Worm (Caenorhabditis elegans) whole organism, L1 larva: ENCODE measurements around the gene M02D8.3.

ENCODE experiments used
- C34B4.2 ChIP-seq: sonication (generic microtip); optimal IDR thresholded peaks from 2 replicates; lab custom pipeline; 2017; ENCODE audit warnings: mild to moderate bottlenecking, missing genetic modification characterization, missing compliant biosample characterization
- alr-1 ChIP-seq: fragments of 200-800 bp; sonication (Bioruptor generic); optimal IDR thresholded peaks from 2 replicates; lab custom pipeline; 2018; ENCODE audit warnings: borderline replicate concordance, mild to moderate bottlenecking, missing genetic modification characterization, missing compliant biosample characterization
- blmp-1 ChIP-seq: fragments of 150-350 bp; optimal IDR thresholded peaks from 2 replicates; lab custom pipeline; 2014; ENCODE audit warnings: missing biosample characterization, missing genetic modification characterization
- ceh-8 ChIP-seq: fragments of 200-800 bp; sonication (Bioruptor generic); optimal IDR thresholded peaks from 2 replicates; lab custom pipeline; 2018; ENCODE audit warnings: mild to moderate bottlenecking, missing genetic modification characterization, moderate library complexity, missing compliant biosample characterization
- dsc-1 ChIP-seq: sonication (generic microtip); optimal IDR thresholded peaks from 2 replicates; lab custom pipeline; 2016; ENCODE audit warnings: mild to moderate bottlenecking, missing genetic modification characterization, missing compliant biosample characterization
- efl-3 ChIP-seq: fragments of 200-800 bp; sonication (Bioruptor generic); optimal IDR thresholded peaks from 2 replicates; lab custom pipeline; 2018; ENCODE audit warnings: mild to moderate bottlenecking, missing genetic modification characterization, missing compliant biosample characterization
- egl-27 ChIP-seq, 2 experiments: fragments of 150-350 bp in 1 of 2; sonication (generic microtip); optimal IDR thresholded peaks; 3 replicates each; lab custom pipeline; 2017 to 2018; ENCODE audit warnings: missing biosample characterization in 2 of 2, missing genetic modification characterization in 2 of 2, missing genetic modification reagents in 2 of 2
- ets-5 ChIP-seq: fragments of 200-800 bp; sonication (Bioruptor generic); IDR thresholded peaks from 2 replicates; pipeline ENCODE4 v1.3.6; 2022; ENCODE audit warnings: missing genetic modification characterization, missing compliant biosample characterization
- fkh-10 ChIP-seq: sonication (generic microtip); optimal IDR thresholded peaks from 2 replicates; lab custom pipeline; 2017; ENCODE audit warnings: missing biosample characterization, missing genetic modification reagents, missing genetic modification characterization
- fkh-4 ChIP-seq: sonication (generic microtip); optimal IDR thresholded peaks from 2 replicates; lab custom pipeline; 2016; ENCODE audit warnings: missing compliant biosample characterization, missing genetic modification characterization, borderline replicate concordance
- fkh-8 ChIP-seq: sonication (generic microtip); optimal IDR thresholded peaks from 2 replicates; lab custom pipeline; 2016; ENCODE audit warnings: mild to moderate bottlenecking, missing genetic modification characterization, missing compliant biosample characterization
- hpl-2 ChIP-seq: fragments of 150-350 bp; optimal IDR thresholded peaks from 2 replicates; lab custom pipeline; 2014; ENCODE audit warnings: missing biosample characterization, missing genetic modification reagents, missing genetic modification characterization
- isw-1 ChIP-seq: fragments of 200-800 bp; sonication (Bioruptor generic); IDR thresholded peaks from 2 replicates; pipeline ENCODE4 v1.3.6; 2022; ENCODE audit warnings: missing genetic modification characterization, missing compliant biosample characterization
- jun-1 ChIP-seq: fragments of 150-350 bp; optimal IDR thresholded peaks from 2 replicates; lab custom pipeline; 2014; ENCODE audit warnings: missing biosample characterization, missing genetic modification reagents, missing genetic modification characterization
- lin-13 ChIP-seq: fragments of 150-350 bp; optimal IDR thresholded peaks from 2 replicates; lab custom pipeline; 2014; ENCODE audit warnings: missing biosample characterization, missing genetic modification reagents, missing genetic modification characterization
- lin-14 ChIP-seq: fragments of 200-800 bp; sonication (Bioruptor generic); optimal IDR thresholded peaks from 2 replicates; lab custom pipeline; 2018; ENCODE audit warnings: mild to moderate bottlenecking, missing genetic modification characterization, moderate library complexity, missing compliant biosample characterization
- mdl-1 ChIP-seq, 2 experiments: fragments of 150-350 bp; optimal IDR thresholded peaks; 2 replicates each; lab custom pipeline; 2014 to 2017; ENCODE audit warnings: missing biosample characterization in 2 of 2, missing genetic modification characterization in 2 of 2, inconsistent platforms in 1 of 2
- nhr-20 ChIP-seq: sonication (generic microtip); optimal IDR thresholded peaks from 2 replicates; lab custom pipeline; 2016; ENCODE audit warnings: mild to moderate bottlenecking, missing genetic modification characterization, missing compliant biosample characterization
- nhr-47 ChIP-seq: sonication (generic microtip); optimal IDR thresholded peaks from 2 replicates; lab custom pipeline; 2016; ENCODE audit warnings: mild to moderate bottlenecking, missing genetic modification characterization, moderate library complexity, missing compliant biosample characterization
- nhr-71 ChIP-seq: sonication (generic microtip); optimal IDR thresholded peaks from 2 replicates; lab custom pipeline; 2016; ENCODE audit warnings: mild to moderate bottlenecking, missing genetic modification characterization, moderate library complexity, missing compliant biosample characterization
- nhr-76 ChIP-seq: sonication (generic microtip); optimal IDR thresholded peaks from 2 replicates; lab custom pipeline; 2017; ENCODE audit warnings: missing biosample characterization, missing genetic modification characterization
- nhr-77 ChIP-seq: fragments of 150-350 bp; optimal IDR thresholded peaks from 2 replicates; lab custom pipeline; 2014; ENCODE audit warnings: missing biosample characterization, missing genetic modification characterization
- nhr-84 ChIP-seq: sonication (generic microtip); optimal IDR thresholded peaks from 2 replicates; lab custom pipeline; 2017; ENCODE audit warnings: missing biosample characterization, missing genetic modification characterization
- pag-3 ChIP-seq: sonication (generic microtip); optimal IDR thresholded peaks from 2 replicates; lab custom pipeline; 2017; ENCODE audit warnings: missing genetic modification characterization, mild to moderate bottlenecking, missing compliant biosample characterization, antibody characterized with exemption, borderline replicate concordance; ENCODE audit not compliant: insufficient read depth
- pax-3 ChIP-seq: fragments of 200-800 bp; sonication (Bioruptor generic); optimal IDR thresholded peaks from 2 replicates; lab custom pipeline; 2018; ENCODE audit warnings: mild to moderate bottlenecking, missing genetic modification characterization, moderate library complexity, missing compliant biosample characterization
- skn-1 ChIP-seq: fragments of 150-350 bp; optimal IDR thresholded peaks from 2 replicates; lab custom pipeline; 2014; ENCODE audit warnings: missing biosample characterization, missing genetic modification characterization
- sox-4 ChIP-seq: sonication (generic microtip); optimal IDR thresholded peaks from 2 replicates; lab custom pipeline; 2016; ENCODE audit warnings: missing genetic modification characterization, missing compliant biosample characterization
- tbx-2 ChIP-seq: sonication (generic microtip); optimal IDR thresholded peaks from 2 replicates; lab custom pipeline; 2016; ENCODE audit warnings: missing genetic modification characterization, missing compliant biosample characterization
- unc-130 ChIP-seq: fragments of 150-350 bp; optimal IDR thresholded peaks from 2 replicates; lab custom pipeline; 2017; ENCODE audit warnings: missing biosample characterization, missing genetic modification characterization, inconsistent platforms
- unc-30 ChIP-seq: sonication (generic microtip); optimal IDR thresholded peaks from 2 replicates; lab custom pipeline; 2017; ENCODE audit warnings: missing biosample characterization, missing genetic modification characterization
- unc-62 ChIP-seq: fragments of 150-350 bp; optimal IDR thresholded peaks from 2 replicates; lab custom pipeline; 2014; ENCODE audit warnings: missing biosample characterization, missing genetic modification reagents, missing genetic modification characterization
- unc-98 ChIP-seq: fragments of 200-800 bp; sonication (Bioruptor generic); IDR thresholded peaks from 2 replicates; pipeline ENCODE4 v1.3.6; 2022; ENCODE audit warnings: missing genetic modification characterization, missing compliant biosample characterization
- xbp-1 ChIP-seq: sonication (generic microtip); optimal IDR thresholded peaks from 2 replicates; lab custom pipeline; 2016; ENCODE audit warnings: missing genetic modification characterization, missing compliant biosample characterization
- zag-1 ChIP-seq: fragments of 150-350 bp; optimal IDR thresholded peaks from 2 replicates; lab custom pipeline; 2014; ENCODE audit warnings: missing biosample characterization, missing genetic modification characterization
- zip-4 ChIP-seq: fragments of 200-800 bp; sonication (Bioruptor generic); optimal IDR thresholded peaks from 2 replicates; lab custom pipeline; 2018; ENCODE audit warnings: mild to moderate bottlenecking, missing genetic modification characterization, moderate library complexity, missing compliant biosample characterization

Gene M02D8.3

ce11 chrX:8745524-8745923, 8.7 kb upstream of the M02D8.3 start:
- TF ChIP-seq fkh-8 (tag; lab: Kevin White, UChicago): peak; percentile 44
- TF ChIP-seq jun-1 (tag; lab: Kevin White, UChicago): no peak
- TF ChIP-seq unc-130 (tag; lab: Kevin White, UChicago): no peak
- no peak for TF ChIP-seq isw-1
- no peak for TF ChIP-seq ceh-8
- TF ChIP-seq xbp-1: no peak
- TF ChIP-seq C34B4.2 (tag; lab: Kevin White, UChicago): no peak
- TF ChIP-seq sox-4 (tag; lab: Kevin White, UChicago): no peak
- no peak for TF ChIP-seq efl-3 (GFP tag; lab: Kevin White, UChicago)
- TF ChIP-seq unc-62 (GFP tag; lab: Kevin White, UChicago): no peak
- TF ChIP-seq nhr-77: no peak
- TF ChIP-seq nhr-84 (tag; lab: Kevin White, UChicago): no peak
- TF ChIP-seq alr-1: no peak
- TF ChIP-seq pax-3 (tag; lab: Kevin White, UChicago): peak; percentile 2
- TF ChIP-seq tbx-2 (tag; lab: Kevin White, UChicago): no peak
- peak; percentile 91 for TF ChIP-seq dsc-1
- TF ChIP-seq unc-98 (GFP tag; lab: Robert Waterston, UW): no peak
- TF ChIP-seq skn-1 (tag; lab: Kevin White, UChicago): no peak
- TF ChIP-seq mdl-1 (tag; optimal IDR thresholded peaks at IDR 0.05; lab: Kevin White, UChicago): no peak
- TF ChIP-seq fkh-4: no peak
- TF ChIP-seq nhr-76 (tag; lab: Kevin White, UChicago): no peak

ce11 chrX:8744192-8744985, 7.6 kb upstream of the M02D8.3 start:
- peak; percentile 54 for TF ChIP-seq ceh-8
- peak; percentile 12 for TF ChIP-seq pax-3 (tag; lab: Kevin White, UChicago)
- TF ChIP-seq fkh-8 (tag; lab: Kevin White, UChicago): peak; percentile 74
- peak; percentile 18 for TF ChIP-seq fkh-10
- TF ChIP-seq mdl-1 (tag; optimal IDR thresholded peaks at IDR 0.05; lab: Kevin White, UChicago): no peak
- peak; percentile 20 for TF ChIP-seq nhr-20
- TF ChIP-seq lin-13 (GFP tag; lab: Kevin White, UChicago): no peak
- peak; percentile 66 for TF ChIP-seq nhr-71 (tag; lab: Kevin White, UChicago)
- TF ChIP-seq skn-1 (tag; lab: Kevin White, UChicago): no peak
- TF ChIP-seq sox-4 (tag; lab: Kevin White, UChicago): no peak
- TF ChIP-seq dsc-1: peak; percentile 91
- TF ChIP-seq nhr-47 (tag; lab: Kevin White, UChicago): peak; percentile 44

ce11 chrX:8742896-8743295, 6.1 kb upstream of the M02D8.3 start, which contains the start of gene M02D8.7:
Gene M02D8.7 (minus strand): TSS chrX:8742996.
- TF ChIP-seq fkh-8 (tag; lab: Kevin White, UChicago): no peak
- no peak for TF ChIP-seq pag-3
- TF ChIP-seq jun-1 (tag; lab: Kevin White, UChicago): no peak
- TF ChIP-seq fkh-4: no peak
- no peak for TF ChIP-seq unc-30
- no peak for TF ChIP-seq hpl-2 (GFP tag; lab: Kevin White, UChicago)
- no peak for TF ChIP-seq zag-1 (tag; lab: Kevin White, UChicago)

- TF ChIP-seq nhr-77 (no peak), zip-4 (GFP tag; lab: Kevin White, UChicago) (no peak), blmp-1 (no peak), egl-27 (tag; optimal IDR thresholded peaks at IDR 0.05; lab: Kevin White, UChicago) (no peak), lin-14 (GFP tag; lab: Kevin White, UChicago) (no peak), ets-5 (GFP tag; lab: Robert Waterston, UW) (no peak)
Measured at ce11 chrX:8741629-8742170, 4.9 kb upstream of the M02D8.3 start.
